Worm (Caenorhabditis elegans) whole organism, late embryonic: ENCODE results near the gene doxa-1.

Experiments used
- C08G9.2 ChIP-seq: sonication (generic microtip); optimal IDR thresholded peaks from 2 replicates; lab custom pipeline; 2016; ENCODE audit warnings: mild to moderate bottlenecking, missing genetic modification characterization, moderate library complexity, missing compliant biosample characterization
- F13H6.1 ChIP-seq: sonication (generic microtip); optimal IDR thresholded peaks from 2 replicates; lab custom pipeline; 2016; ENCODE audit warnings: missing genetic modification characterization, missing compliant biosample characterization
- K02D7.2 ChIP-seq: sonication (generic microtip); optimal IDR thresholded peaks from 2 replicates; lab custom pipeline; 2017; ENCODE audit warnings: mild to moderate bottlenecking, missing genetic modification characterization, missing compliant biosample characterization
- K09A11.1 ChIP-seq: sonication (generic microtip); optimal IDR thresholded peaks from 2 replicates; lab custom pipeline; 2017; ENCODE audit warnings: antibody characterized with exemption, mild to moderate bottlenecking, missing genetic modification characterization, missing compliant biosample characterization; ENCODE audit not compliant: insufficient read depth
- T23F11.4 ChIP-seq: fragments of 200-800 bp; sonication (Bioruptor generic); optimal IDR thresholded peaks from 2 replicates; lab custom pipeline; 2018; ENCODE audit warnings: mild to moderate bottlenecking, missing genetic modification characterization, missing compliant biosample characterization
- Y22D7AL.16 ChIP-seq: sonication (generic microtip); optimal IDR thresholded peaks from 2 replicates; lab custom pipeline; 2016; ENCODE audit warnings: missing genetic modification characterization, missing compliant biosample characterization
- ahr-1 ChIP-seq: sonication (generic microtip); optimal IDR thresholded peaks from 2 replicates; lab custom pipeline; 2016; ENCODE audit warnings: missing genetic modification characterization, missing compliant biosample characterization
- ceh-22 ChIP-seq: sonication (generic microtip); optimal IDR thresholded peaks from 2 replicates; lab custom pipeline; 2017; ENCODE audit warnings: missing biosample characterization, missing genetic modification characterization
- ceh-34 ChIP-seq: sonication (generic microtip); optimal IDR thresholded peaks from 2 replicates; lab custom pipeline; 2016; ENCODE audit warnings: mild to moderate bottlenecking, missing genetic modification characterization, missing compliant biosample characterization
- ceh-45 ChIP-seq: fragments of 200-800 bp; sonication (Bioruptor generic); IDR thresholded peaks from 2 replicates; pipeline ENCODE4 v1.3.6; 2022; ENCODE audit warnings: missing genetic modification reagents, missing genetic modification characterization, missing compliant biosample characterization
- ceh-48 ChIP-seq: sonication (generic microtip); optimal IDR thresholded peaks from 2 replicates; lab custom pipeline; 2016; ENCODE audit warnings: missing genetic modification characterization, inconsistent platforms, missing compliant biosample characterization
- ceh-6 ChIP-seq: fragments of 200-800 bp; sonication (Bioruptor generic); optimal IDR thresholded peaks from 2 replicates; lab custom pipeline; 2018; ENCODE audit warnings: mild to moderate bottlenecking, missing genetic modification characterization, missing compliant biosample characterization
- dmd-4 ChIP-seq: sonication (generic microtip); optimal IDR thresholded peaks from 2 replicates; lab custom pipeline; 2016; ENCODE audit warnings: borderline replicate concordance, missing genetic modification characterization, missing compliant biosample characterization
- elt-2 ChIP-seq: sonication (generic microtip); optimal IDR thresholded peaks from 2 replicates; lab custom pipeline; 2016; ENCODE audit warnings: missing genetic modification reagents, missing genetic modification characterization, missing compliant biosample characterization
- ets-4 ChIP-seq: sonication (generic microtip); optimal IDR thresholded peaks from 2 replicates; lab custom pipeline; 2016; ENCODE audit warnings: missing genetic modification characterization, missing compliant biosample characterization
- eyg-1 ChIP-seq: sonication (generic microtip); optimal IDR thresholded peaks from 2 replicates; lab custom pipeline; 2016; ENCODE audit warnings: missing genotype, missing genetic modification characterization, missing compliant biosample characterization
- hlh-6 ChIP-seq: sonication (generic microtip); optimal IDR thresholded peaks from 2 replicates; lab custom pipeline; 2016; ENCODE audit warnings: missing genotype, missing genetic modification characterization, missing compliant biosample characterization
- hlh-8 ChIP-seq: sonication (generic microtip); optimal IDR thresholded peaks from 2 replicates; lab custom pipeline; 2016; ENCODE audit warnings: missing genotype, missing genetic modification characterization, missing compliant biosample characterization
- lim-6 ChIP-seq: sonication (generic microtip); optimal IDR thresholded peaks from 2 replicates; lab custom pipeline; 2016; ENCODE audit warnings: missing genetic modification characterization, missing compliant biosample characterization
- mec-3 ChIP-seq: sonication (generic microtip); optimal IDR thresholded peaks from 2 replicates; lab custom pipeline; 2016; ENCODE audit warnings: borderline replicate concordance, missing genetic modification characterization, missing compliant biosample characterization
- nfya-1 ChIP-seq: sonication (generic microtip); optimal IDR thresholded peaks from 2 replicates; lab custom pipeline; 2017; ENCODE audit warnings: missing genetic modification characterization, mild to moderate bottlenecking, missing compliant biosample characterization, antibody characterized with exemption, moderate library complexity
- nhr-232 ChIP-seq: sonication (generic microtip); optimal IDR thresholded peaks from 2 replicates; lab custom pipeline; 2016; ENCODE audit warnings: missing genetic modification characterization, missing compliant biosample characterization
- npax-4 ChIP-seq: sonication (generic microtip); optimal IDR thresholded peaks from 2 replicates; lab custom pipeline; 2016; ENCODE audit warnings: missing genetic modification characterization, missing compliant biosample characterization
- odd-2 ChIP-seq: sonication (generic microtip); optimal IDR thresholded peaks from 2 replicates; lab custom pipeline; 2017; ENCODE audit warnings: antibody characterized with exemption, mild to moderate bottlenecking, missing genetic modification characterization, missing compliant biosample characterization
- pag-3 ChIP-seq: sonication (generic microtip); optimal IDR thresholded peaks from 2 replicates; lab custom pipeline; 2016; ENCODE audit warnings: missing compliant biosample characterization, missing genetic modification characterization, borderline replicate concordance
- pax-1 ChIP-seq: fragments of 150-350 bp; optimal IDR thresholded peaks from 2 replicates; lab custom pipeline; 2014; ENCODE audit warnings: missing biosample characterization, missing genetic modification characterization
- pha-2 ChIP-seq: sonication (generic microtip); optimal IDR thresholded peaks from 2 replicates; lab custom pipeline; 2017; ENCODE audit warnings: mild to moderate bottlenecking, missing genetic modification characterization, missing compliant biosample characterization
- pha-4 ChIP-seq: fragments of 150-350 bp; optimal IDR thresholded peaks from 2 replicates; lab custom pipeline; 2018; ENCODE audit warnings: missing biosample characterization, missing genetic modification reagents, missing genetic modification characterization
- pros-1 ChIP-seq: fragments of 150-350 bp; optimal IDR thresholded peaks from 2 replicates; lab custom pipeline; 2014; ENCODE audit warnings: missing biosample characterization, missing genetic modification reagents, missing genetic modification characterization
- sdc-2 ChIP-seq: sonication (generic microtip); optimal IDR thresholded peaks from 2 replicates; lab custom pipeline; 2016; ENCODE audit warnings: missing genotype, missing genetic modification characterization, missing compliant biosample characterization
- ttx-3 ChIP-seq: sonication (generic microtip); optimal IDR thresholded peaks from 2 replicates; lab custom pipeline; 2016; ENCODE audit warnings: missing genetic modification reagents, missing genetic modification characterization, missing compliant biosample characterization
- unc-42 ChIP-seq: sonication (generic microtip); optimal IDR thresholded peaks from 2 replicates; lab custom pipeline; 2016; ENCODE audit warnings: missing genotype, missing genetic modification characterization, missing compliant biosample characterization
- unc-86 ChIP-seq: sonication (generic microtip); optimal IDR thresholded peaks from 2 replicates; lab custom pipeline; 2016; ENCODE audit warnings: missing genetic modification characterization, missing compliant biosample characterization
- zip-5 ChIP-seq: sonication (generic microtip); optimal IDR thresholded peaks from 2 replicates; lab custom pipeline; 2016; ENCODE audit warnings: missing genetic modification characterization, missing compliant biosample characterization
- ztf-16 ChIP-seq: sonication (generic microtip); optimal IDR thresholded peaks from 2 replicates; lab custom pipeline; 2017; ENCODE audit warnings: missing genetic modification characterization, missing compliant biosample characterization

Gene doxa-1

DNA sequence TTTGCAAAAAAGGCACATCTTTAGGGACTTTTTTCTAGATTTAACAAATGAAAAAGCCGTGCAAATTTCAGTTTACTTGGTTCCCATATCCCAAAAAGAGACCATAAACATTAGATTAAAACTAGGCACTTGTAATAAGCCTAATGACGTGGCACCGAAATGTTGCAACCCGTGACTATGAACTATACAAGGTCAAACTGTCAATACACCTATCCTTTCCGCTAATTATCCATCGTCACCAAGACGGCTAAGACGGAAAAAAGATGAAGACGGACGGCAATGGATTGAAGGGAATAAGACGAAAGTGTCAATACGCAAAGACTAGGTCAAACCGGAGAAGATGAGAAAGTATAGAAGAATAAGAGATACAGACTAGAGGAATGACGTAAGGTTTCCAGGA lies 18.1 kb downstream of the doxa-1 start:
- no peak for TF ChIP-seq dmd-4 (tag; lab: Kevin White, UChicago)

DNA sequence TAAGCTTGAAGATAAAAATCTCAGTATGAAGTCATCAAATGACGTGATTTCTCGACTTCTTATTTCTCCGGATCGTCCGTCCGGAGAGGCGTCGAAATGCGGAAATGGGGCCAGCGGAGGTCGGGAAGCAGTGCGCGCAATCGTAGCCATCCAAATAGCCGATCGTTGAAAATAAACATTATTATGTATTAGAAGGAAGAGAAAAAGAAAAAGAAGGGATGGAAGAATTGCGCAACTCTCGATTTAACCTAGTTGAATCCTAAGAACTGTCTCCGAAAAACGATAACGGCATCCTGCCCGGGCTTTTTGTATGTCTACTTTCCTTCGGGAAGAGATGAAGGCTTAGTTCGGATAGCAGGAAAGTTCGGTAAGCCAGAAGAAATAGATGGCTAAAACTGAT lies 21.2 kb downstream of the doxa-1 start:
- TF ChIP-seq sdc-2 (tag; lab: Kevin White, UChicago) (no peak), F13H6.1 (tag; lab: Kevin White, UChicago) (no peak), pha-4 (no peak), pros-1 (tag; lab: Kevin White, UChicago) (no peak), ttx-3 (tag; lab: Kevin White, UChicago) (no peak), npax-4 (tag; lab: Kevin White, UChicago) (no peak), Y22D7AL.16 (tag; lab: Kevin White, UChicago) (no peak), T23F11.4 (GFP tag; lab: Kevin White, UChicago) (no peak)

DNA sequence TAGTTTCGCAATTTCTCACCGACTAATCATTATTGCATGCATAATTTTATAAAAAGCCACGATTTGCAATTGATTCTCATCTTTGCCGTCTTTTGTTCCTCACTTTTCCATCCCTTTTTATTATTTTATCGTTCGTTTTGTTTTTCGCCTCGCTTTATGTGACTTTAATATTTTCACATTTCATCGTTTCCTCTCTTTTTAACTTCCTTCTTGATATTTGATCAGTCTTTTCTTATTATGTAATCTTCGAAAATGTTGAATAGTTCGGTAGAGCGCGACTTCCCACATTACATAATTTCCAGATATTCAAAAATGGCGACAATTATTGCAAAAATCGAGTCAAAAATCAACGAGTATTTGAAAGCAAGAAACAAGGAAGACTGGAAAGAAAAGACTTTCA lies 24.6 kb downstream of the doxa-1 start, which contains the start of gene C06E1.1:
C06E1.1 (plus strand) TSS at position 301 of the 400 bp plus-strand sequence.
- no peak for TF ChIP-seq ttx-3 (tag; lab: Kevin White, UChicago)
- no peak for TF ChIP-seq ztf-16 (tag; lab: Kevin White, UChicago)
- TF ChIP-seq zip-5 = no peak
- TF ChIP-seq ceh-34 (tag; lab: Kevin White, UChicago) = no peak
- TF ChIP-seq pax-1 (tag; lab: Kevin White, UChicago) = no peak
- no peak for TF ChIP-seq eyg-1
- TF ChIP-seq ceh-48 (tag; lab: Kevin White, UChicago) = no peak
- TF ChIP-seq ceh-22 = no peak

DNA sequence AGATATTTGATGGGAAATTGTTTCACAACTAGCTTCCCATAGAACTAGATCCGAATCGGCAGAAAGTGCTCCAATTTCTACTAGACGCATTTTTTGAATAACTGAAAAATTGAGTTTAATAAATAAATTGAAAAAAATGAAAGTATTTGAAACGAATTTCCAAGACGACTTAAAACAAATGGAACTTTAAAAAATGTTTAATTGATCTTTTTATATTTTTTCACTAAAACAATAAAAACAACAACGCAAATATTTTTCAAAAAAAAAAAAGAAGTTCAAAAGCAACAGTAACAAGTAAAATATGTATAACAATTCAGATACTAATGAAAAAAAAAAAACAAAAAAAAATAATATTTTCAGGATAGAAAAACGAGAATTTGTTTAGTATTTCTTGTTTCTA lies 28.8 kb downstream of the doxa-1 start, which contains the start of gene C06E1.9:
C06E1.9 (minus strand) TSS at position 101 of the 400 bp plus-strand sequence.
- no peak for TF ChIP-seq odd-2 (tag; lab: Kevin White, UChicago)
- no peak for TF ChIP-seq hlh-6 (tag; lab: Kevin White, UChicago)
- no peak for TF ChIP-seq ahr-1 (tag; lab: Kevin White, UChicago)
- no peak for TF ChIP-seq ztf-16 (tag; lab: Kevin White, UChicago)
- no peak for TF ChIP-seq pag-3 (tag; lab: Kevin White, UChicago)
- TF ChIP-seq C08G9.2 = no peak
- TF ChIP-seq mec-3 = no peak
- TF ChIP-seq ceh-6 (GFP tag; lab: Kevin White, UChicago) = no peak
- no peak for TF ChIP-seq npax-4 (tag; lab: Kevin White, UChicago)
- TF ChIP-seq ceh-34 (tag; lab: Kevin White, UChicago) = no peak
- no peak for TF ChIP-seq unc-86
- no peak for TF ChIP-seq hlh-8
- no peak for TF ChIP-seq nfya-1 (tag; lab: Kevin White, UChicago)
- TF ChIP-seq ets-4 (tag; lab: Kevin White, UChicago) = no peak
- TF ChIP-seq T23F11.4 (GFP tag; lab: Kevin White, UChicago) = no peak
- no peak for TF ChIP-seq pha-2 (tag; lab: Kevin White, UChicago)
- TF ChIP-seq ttx-3 (tag; lab: Kevin White, UChicago) = no peak
- TF ChIP-seq ceh-45 (GFP tag; lab: Robert Waterston, UW) = no peak
- no peak for TF ChIP-seq K09A11.1
- TF ChIP-seq unc-42 = no peak

DNA sequence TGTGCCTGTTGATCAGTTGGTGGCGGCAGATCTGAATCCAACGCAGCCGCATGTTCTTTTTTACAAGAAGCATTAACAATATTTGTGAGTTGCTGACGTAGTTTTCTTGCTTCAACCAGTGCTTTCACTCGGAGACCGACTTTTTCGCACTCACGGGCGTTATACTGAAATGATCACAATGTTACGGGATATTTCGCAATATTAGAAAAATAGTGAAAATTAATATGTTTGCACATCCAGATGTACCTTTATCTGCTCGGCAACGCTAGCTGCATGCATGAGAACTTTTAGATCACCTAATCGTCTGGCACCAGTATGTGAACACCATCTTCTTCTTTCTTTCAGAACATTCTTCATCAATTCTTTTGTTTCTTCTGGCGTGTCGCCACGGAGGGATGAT lies 30.4 kb downstream of the doxa-1 start:
- no peak for TF ChIP-seq zip-5
- no peak for TF ChIP-seq nhr-232 (tag; lab: Kevin White, UChicago)
- TF ChIP-seq ceh-34 (tag; lab: Kevin White, UChicago) = no peak
- no peak for TF ChIP-seq elt-2 (tag; lab: Kevin White, UChicago)
- no peak for TF ChIP-seq eyg-1
- TF ChIP-seq, all 69 proteins: peak for 0

DNA sequence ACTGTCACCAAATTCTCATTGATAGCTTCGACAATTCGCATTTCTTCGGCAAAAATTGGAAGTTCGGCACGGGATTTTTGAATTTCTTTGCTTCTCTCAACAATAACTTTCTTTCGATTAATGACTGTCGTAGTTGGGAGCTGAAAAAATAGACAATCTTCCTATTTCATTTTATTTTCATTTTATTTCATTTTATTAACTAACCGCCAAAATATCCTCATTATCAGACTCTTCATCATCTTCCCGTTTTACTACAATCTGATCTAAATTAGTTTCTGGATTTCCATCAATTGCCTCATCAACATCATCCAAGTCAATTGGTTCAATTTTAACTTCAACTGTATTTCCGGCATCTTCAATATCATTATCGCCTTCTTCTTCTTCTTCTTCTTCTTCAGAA lies 32.7 kb downstream of the doxa-1 start:
- TF ChIP-seq lim-6 (no peak), dmd-4 (tag; lab: Kevin White, UChicago) (no peak), K02D7.2 (tag; lab: Kevin White, UChicago) (no peak), pag-3 (tag; lab: Kevin White, UChicago) (no peak)
